Fruit fly (Drosophila melanogaster): Measurements from ENCODE around the gene CG10472.

CG10472 gene

DNA sequence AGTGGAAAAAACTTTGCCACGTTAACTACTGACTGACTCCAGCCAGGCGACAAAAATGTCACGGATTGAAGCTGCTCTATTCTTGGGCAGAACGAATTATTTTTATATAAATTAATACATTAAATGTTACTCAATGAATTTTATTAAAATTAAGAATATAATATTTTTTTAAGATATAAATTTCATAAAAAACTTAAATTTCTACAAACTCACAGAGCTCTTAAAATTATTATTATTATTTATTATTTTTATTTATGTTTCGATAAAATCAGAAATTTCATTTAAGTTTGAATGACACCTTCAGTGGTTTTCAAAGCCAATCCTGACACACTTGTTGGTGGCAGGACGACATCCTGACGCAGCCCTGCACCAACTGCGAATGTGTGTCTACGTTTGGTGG, 22.4 kb upstream of the CG10472 start (continued):
- TF ChIP-seq Fer1 (GFP tag; optimal IDR thresholded peaks at IDR 0.05) (peak; percentile 52), CG10267 (tag; optimal IDR thresholded peaks at IDR 0.05) (peak; percentile 31), gsb-n (tag; optimal IDR thresholded peaks at IDR 0.05) (peak; percentile 20), grau (tag; optimal IDR thresholded peaks at IDR 0.05) (peak; percentile 48), phol (tag; optimal IDR thresholded peaks at IDR 0.05) (peak; percentile 17), CG18262 (tag; optimal IDR thresholded peaks at IDR 0.05) (peak; percentile 50), unpg (GFP tag; optimal IDR thresholded peaks at IDR 0.05) (peak; percentile 33), dysf (GFP tag; IDR thresholded peaks at IDR 0.05) (peak; percentile 47; the same call in 2 of the 3 replicates), HHEX (GFP tag; optimal IDR thresholded peaks at IDR 0.05) (no peak), CG6654 (GFP tag; optimal IDR thresholded peaks at IDR 0.05) (no peak), CG4360 (GFP tag; IDR thresholded peaks at IDR 0.05) (peak; percentile 30; the same call in 1 of the 2 replicates), CG10543 (GFP tag; optimal IDR thresholded peaks at IDR 0.05) (no peak), Adf1 (GFP tag; IDR thresholded peaks at IDR 0.05) (no peak), Camta (GFP tag; optimal IDR thresholded peaks at IDR 0.05) (no peak), CG12219 (GFP tag; optimal IDR thresholded peaks at IDR 0.05) (no peak), fru (optimal IDR thresholded peaks at IDR 0.05) (no peak), bsh (GFP tag; optimal IDR thresholded peaks at IDR 0.05) (peak in 1 of 2 experiments; percentile 70), gem (tag; optimal IDR thresholded peaks at IDR 0.05) (peak; percentile 63), CG17359 (tag; optimal IDR thresholded peaks at IDR 0.05) (peak; percentile 6), sens (GFP tag) (peak; percentile 5), sob (GFP tag; IDR thresholded peaks at IDR 0.05) (0 out of 2 replicates have a peak, but pooled peaks have one; percentile 5), CG11695 (GFP tag; IDR thresholded peaks at IDR 0.05) (no peak), pita (GFP tag; optimal IDR thresholded peaks at IDR 0.05) (no peak), stwl (tag; optimal IDR thresholded peaks at IDR 0.05) (no peak), CG8944 (GFP tag; optimal IDR thresholded peaks at IDR 0.05) (no peak), nmo (GFP tag; optimal IDR thresholded peaks at IDR 0.05) (peak; percentile 17), CG2712 (tag; optimal IDR thresholded peaks at IDR 0.05) (peak; percentile 58), Sox102F (GFP tag; optimal IDR thresholded peaks at IDR 0.05) (peak; percentile 24), lola (GFP tag; optimal IDR thresholded peaks at IDR 0.05) (peak in 1 of 3 experiments; percentile 38), Hr51 (GFP tag; optimal IDR thresholded peaks at IDR 0.05) (peak in 1 of 2 experiments; percentile 42), CG12391 (tag; optimal IDR thresholded peaks at IDR 0.05) (peak; percentile 40), CG10979 (tag; optimal IDR thresholded peaks at IDR 0.05) (peak; percentile 51), Asciz (GFP tag; optimal IDR thresholded peaks at IDR 0.05) (peak; percentile 3), CG30403 (GFP tag; optimal IDR thresholded peaks at IDR 0.05) (peak; percentile 15), Nf-YC (tag; optimal IDR thresholded peaks at IDR 0.05) (no peak), az2 (GFP tag; optimal IDR thresholded peaks at IDR 0.05) (peak; percentile 13), CG3163 (GFP tag; optimal IDR thresholded peaks at IDR 0.05) (no peak), row (GFP tag; IDR thresholded peaks at IDR 0.05) (peak; percentile 25; the same call in 1 of the 3 replicates), sr (GFP tag; IDR thresholded peaks at IDR 0.05) (no peak), otp (GFP tag; IDR thresholded peaks at IDR 0.05) (no peak), CG13424 (tag; optimal IDR thresholded peaks at IDR 0.05) (peak; percentile 51), CG4820 (GFP tag; optimal IDR thresholded peaks at IDR 0.05) (no peak), CG9727 (GFP tag; optimal IDR thresholded peaks at IDR 0.05) (peak; percentile 28), dmrt11E (tag; optimal IDR thresholded peaks at IDR 0.05) (peak; percentile 30), Blimp-1 (GFP tag; optimal IDR thresholded peaks at IDR 0.05) (peak; percentile 42), Ssrp (tag; optimal IDR thresholded peaks at IDR 0.05) (peak; percentile 5), CG14441 (GFP tag; IDR thresholded peaks at IDR 0.05) (no peak), Mes4 (GFP tag; optimal IDR thresholded peaks at IDR 0.05) (no peak), CoRest (tag; optimal IDR thresholded peaks at IDR 0.05) (peak; percentile 15), CG18599 (GFP tag; optimal IDR thresholded peaks at IDR 0.05) (peak; percentile 68)

Data from whole organism, embryonic.